Worm (Caenorhabditis elegans): ENCODE results near the gene F55G1.15.

ce11 chrIV:7491464-7491863 lies 9.8 kb downstream of the F55G1.15 start, which contains the start of gene F55G1.1:
- no peak for TF ChIP-seq nhr-232 (tag; optimal IDR thresholded peaks at IDR 0.05)
- TF ChIP-seq unc-3 (GFP tag; conservative IDR thresholded peaks at IDR 0.05) = no peak
- no peak for TF ChIP-seq unc-3 (tag; optimal IDR thresholded peaks at IDR 0.05)
- no peak for TF ChIP-seq nfya-1 (tag; optimal IDR thresholded peaks at IDR 0.05)

Measured in whole organism, late embryonic.